Worm (Caenorhabditis elegans) whole organism, L4 larva: ENCODE data around the gene Y71H2AM.1.

ENCODE experiments used
- D1046.2 ChIP-seq: fragments of 200-800 bp; sonication (Bioruptor generic); IDR thresholded peaks from 2 replicates; pipeline ENCODE4 v1.3.6; 2022; ENCODE audit warnings: missing genetic modification characterization, missing compliant biosample characterization
- T20F7.1 ChIP-seq: fragments of 200-800 bp; sonication (Bioruptor generic); optimal IDR thresholded peaks from 2 replicates; lab custom pipeline; 2018; ENCODE audit warnings: mild to moderate bottlenecking, missing genetic modification characterization, missing compliant biosample characterization
- Y105C5A.15 ChIP-seq: fragments of 200-800 bp; sonication (Bioruptor generic); IDR thresholded peaks from 2 replicates; pipeline ENCODE4 v1.3.6; 2022; ENCODE audit warnings: missing genetic modification characterization, missing compliant biosample characterization
- Y48G9A.11 ChIP-seq: fragments of 200-800 bp; sonication (Bioruptor generic); IDR thresholded peaks from 2 replicates; pipeline ENCODE4 v1.3.6; 2022; ENCODE audit warnings: missing genetic modification reagents, missing genetic modification characterization, missing compliant biosample characterization
- ZK337.2 ChIP-seq: fragments of 200-800 bp; sonication (Bioruptor generic); IDR thresholded peaks from 2 replicates; pipeline ENCODE4 v1.3.6; 2022; ENCODE audit warnings: missing genetic modification reagents, missing genetic modification characterization, missing compliant biosample characterization
- ZK546.5 ChIP-seq, 2 experiments: sonication (generic microtip); optimal IDR thresholded peaks; 2 replicates each; lab custom pipeline; 2017; ENCODE audit warnings: missing biosample characterization in 2 of 2, missing genetic modification characterization in 2 of 2
- aha-1 ChIP-seq: fragments of 150-350 bp; peaks from one replicate; lab custom pipeline; 2014; ENCODE audit warnings: missing biosample characterization, missing genetic modification characterization
- aly-2 ChIP-seq: sonication (generic microtip); optimal IDR thresholded peaks from 2 replicates; lab custom pipeline; 2018; ENCODE audit warnings: missing biosample characterization, missing genetic modification characterization
- arid-1 ChIP-seq: fragments of 200-800 bp; sonication (Bioruptor generic); conservative IDR thresholded peaks from 2 replicates; pipeline ENCODE4 v1.3.6; 2022; ENCODE audit warnings: missing genetic modification reagents, missing genetic modification characterization, missing compliant biosample characterization
- ceh-32 ChIP-seq: sonication (generic microtip); optimal IDR thresholded peaks from 2 replicates; lab custom pipeline; 2016; ENCODE audit warnings: mild to moderate bottlenecking, missing genetic modification characterization, missing compliant biosample characterization; ENCODE audit not compliant: poor library complexity
- cey-2 ChIP-seq: sonication (generic microtip); optimal IDR thresholded peaks from 3 replicates; lab custom pipeline; 2017; ENCODE audit warnings: missing genetic modification characterization, mild to moderate bottlenecking, missing compliant biosample characterization, antibody characterized with exemption, borderline replicate concordance; ENCODE audit not compliant: insufficient read depth
- ctbp-1 ChIP-seq: fragments of 200-800 bp; sonication (Bioruptor generic); IDR thresholded peaks from 2 replicates; pipeline ENCODE4 v1.3.6; 2022; ENCODE audit warnings: missing genetic modification reagents, missing genetic modification characterization, missing compliant biosample characterization
- dmd-6 ChIP-seq: fragments of 200-800 bp; sonication (Bioruptor generic); IDR thresholded peaks from 2 replicates; pipeline ENCODE4 v1.3.6; 2022; ENCODE audit warnings: missing genetic modification reagents, missing genetic modification characterization, missing compliant biosample characterization
- dpl-1 ChIP-seq: fragments of 150-350 bp; optimal IDR thresholded peaks from 2 replicates; lab custom pipeline; 2014; ENCODE audit warnings: missing biosample characterization, missing genetic modification reagents, missing genetic modification characterization
- duxl-1 ChIP-seq: sonication (generic microtip); optimal IDR thresholded peaks from 2 replicates; lab custom pipeline; 2016; ENCODE audit warnings: mild to moderate bottlenecking, missing genetic modification characterization, moderate library complexity, missing compliant biosample characterization; ENCODE audit not compliant: poor library complexity
- egl-43 ChIP-seq: fragments of 200-800 bp; sonication (Bioruptor generic); IDR thresholded peaks from 2 replicates; pipeline ENCODE4 v1.3.6; 2022; ENCODE audit warnings: missing genetic modification reagents, missing genetic modification characterization, missing compliant biosample characterization
- fkh-10 ChIP-seq: fragments of 150-350 bp; optimal IDR thresholded peaks from 2 replicates; lab custom pipeline; 2014; ENCODE audit warnings: missing biosample characterization, missing genetic modification reagents, missing genetic modification characterization
- fos-1 ChIP-seq: fragments of 150-350 bp; optimal IDR thresholded peaks from 2 replicates; lab custom pipeline; 2014; ENCODE audit warnings: missing biosample characterization, missing genetic modification characterization
- hif-1 ChIP-seq, 2 experiments: sonication (generic microtip); optimal IDR thresholded peaks; 2 replicates each; lab custom pipeline; 2016 to 2017; ENCODE audit warnings: missing compliant biosample characterization in 2 of 2, missing genetic modification characterization in 2 of 2, missing genetic modification reagents in 2 of 2, missing genotype in 2 of 2, mild to moderate bottlenecking in 1 of 2
- jun-1 ChIP-seq: fragments of 150-350 bp; optimal IDR thresholded peaks from 2 replicates; lab custom pipeline; 2014; ENCODE audit warnings: missing biosample characterization, missing genetic modification reagents, missing genetic modification characterization
- lim-7 ChIP-seq: fragments of 200-800 bp; sonication (Bioruptor generic); IDR thresholded peaks from 2 replicates; pipeline ENCODE4 v1.3.6; 2022; ENCODE audit warnings: missing genetic modification characterization, missing compliant biosample characterization
- lin-1 ChIP-seq: fragments of 200-800 bp; sonication (Bioruptor generic); IDR thresholded peaks from 2 replicates; pipeline ENCODE4 v1.3.6; 2022; ENCODE audit warnings: missing genetic modification reagents, missing genetic modification characterization, missing compliant biosample characterization
- lin-29 ChIP-seq: fragments of 200-800 bp; sonication (Bioruptor generic); IDR thresholded peaks from 2 replicates; pipeline ENCODE4 v1.3.6; 2022; ENCODE audit warnings: missing genetic modification reagents, missing genetic modification characterization, missing compliant biosample characterization
- lin-39 ChIP-seq: fragments of 150-350 bp; optimal IDR thresholded peaks from 2 replicates; lab custom pipeline; 2014; ENCODE audit warnings: missing biosample characterization, missing genetic modification reagents, missing genetic modification characterization
- lir-3 ChIP-seq: sonication (generic microtip); optimal IDR thresholded peaks from 2 replicates; lab custom pipeline; 2016; ENCODE audit warnings: mild to moderate bottlenecking, missing genetic modification characterization, missing compliant biosample characterization
- mdl-1 ChIP-seq, 2 experiments: fragments of 150-350 bp in 1 of 2; sonication (generic microtip) in 1 of 2; optimal IDR thresholded peaks; 2 replicates each; lab custom pipeline; 2014 to 2017; ENCODE audit warnings: missing biosample characterization in 2 of 2, missing genetic modification characterization in 2 of 2
- mep-1 ChIP-seq: fragments of 150-350 bp; sonication (generic microtip); optimal IDR thresholded peaks from 3 replicates; lab custom pipeline; 2014; ENCODE audit warnings: missing biosample characterization, missing genetic modification characterization
- mxl-3 ChIP-seq: fragments of 200-800 bp; sonication (Bioruptor generic); optimal IDR thresholded peaks from 2 replicates; lab custom pipeline; 2018; ENCODE audit warnings: mild to moderate bottlenecking, missing genetic modification characterization, missing compliant biosample characterization
- nhr-10 ChIP-seq: fragments of 150-350 bp; optimal IDR thresholded peaks from 2 replicates; lab custom pipeline; 2014; ENCODE audit warnings: missing biosample characterization, missing genetic modification characterization
- nhr-11 ChIP-seq: fragments of 150-350 bp; optimal IDR thresholded peaks from 2 replicates; lab custom pipeline; 2014; ENCODE audit warnings: missing biosample characterization, missing genetic modification characterization
- nhr-111 ChIP-seq: fragments of 200-800 bp; sonication (Bioruptor generic); optimal IDR thresholded peaks from 2 replicates; lab custom pipeline; 2018; ENCODE audit warnings: mild to moderate bottlenecking, missing genetic modification characterization, missing compliant biosample characterization
- nhr-237 ChIP-seq: sonication (generic microtip); optimal IDR thresholded peaks from 2 replicates; lab custom pipeline; 2017; ENCODE audit warnings: missing biosample characterization, missing genetic modification characterization
- nhr-25 ChIP-seq: sonication (generic microtip); optimal IDR thresholded peaks from 2 replicates; lab custom pipeline; 2017; ENCODE audit warnings: missing genetic modification characterization, mild to moderate bottlenecking, missing compliant biosample characterization, antibody characterized with exemption, moderate library complexity, borderline replicate concordance; ENCODE audit not compliant: insufficient read depth
- nhr-28 ChIP-seq: fragments of 150-350 bp; optimal IDR thresholded peaks from 2 replicates; lab custom pipeline; 2014; ENCODE audit warnings: missing biosample characterization, missing genetic modification characterization
- nhr-41 ChIP-seq: fragments of 200-800 bp; sonication (Bioruptor generic); IDR thresholded peaks from 2 replicates; pipeline ENCODE4 v1.3.6; 2022; ENCODE audit warnings: missing genetic modification reagents, missing genetic modification characterization, missing compliant biosample characterization
- nhr-48 ChIP-seq: sonication (generic microtip); optimal IDR thresholded peaks from 2 replicates; lab custom pipeline; 2016; ENCODE audit warnings: mild to moderate bottlenecking, missing genetic modification characterization, missing compliant biosample characterization
- nhr-77 ChIP-seq: fragments of 150-350 bp; optimal IDR thresholded peaks from 2 replicates; lab custom pipeline; 2014; ENCODE audit warnings: missing biosample characterization, missing genetic modification characterization
- php-3 ChIP-seq: fragments of 200-800 bp; sonication (Bioruptor generic); IDR thresholded peaks from 2 replicates; pipeline ENCODE4 v1.3.6; 2022; ENCODE audit warnings: missing genetic modification reagents, missing genetic modification characterization, missing compliant biosample characterization
- rbr-2 ChIP-seq: sonication (generic microtip); optimal IDR thresholded peaks from 2 replicates; lab custom pipeline; 2016; ENCODE audit warnings: missing genotype, missing genetic modification characterization, missing compliant biosample characterization
- sdz-12 ChIP-seq: fragments of 200-800 bp; sonication (Bioruptor generic); optimal IDR thresholded peaks from 2 replicates; lab custom pipeline; 2018; ENCODE audit warnings: mild to moderate bottlenecking, missing genetic modification characterization, missing compliant biosample characterization
- set-16 ChIP-seq: fragments of 200-800 bp; sonication (Bioruptor generic); IDR thresholded peaks from 2 replicates; pipeline ENCODE4 v1.3.6; 2022; ENCODE audit warnings: missing genetic modification reagents, missing genetic modification characterization, missing compliant biosample characterization
- skn-1 ChIP-seq: fragments of 150-350 bp; optimal IDR thresholded peaks from 2 replicates; lab custom pipeline; 2014; ENCODE audit warnings: missing biosample characterization, missing genetic modification characterization
- snpc-4 ChIP-seq: fragments of 150-350 bp; optimal IDR thresholded peaks from 2 replicates; lab custom pipeline; 2014; ENCODE audit warnings: missing biosample characterization, missing genetic modification characterization
- tag-97 ChIP-seq: fragments of 200-800 bp; sonication (Bioruptor generic); IDR thresholded peaks from 2 replicates; pipeline ENCODE4 v1.3.6; 2022; ENCODE audit warnings: missing genetic modification characterization, missing compliant biosample characterization
- tra-1 ChIP-seq: fragments of 200-800 bp; sonication (Bioruptor generic); IDR thresholded peaks from 2 replicates; pipeline ENCODE4 v1.3.6; 2022; ENCODE audit warnings: missing genetic modification reagents, missing genetic modification characterization, missing compliant biosample characterization
- unc-130 ChIP-seq: sonication (generic microtip); optimal IDR thresholded peaks from 2 replicates; lab custom pipeline; 2016; ENCODE audit warnings: missing genetic modification reagents, missing genetic modification characterization, missing compliant biosample characterization
- unc-39 ChIP-seq: sonication (generic microtip); optimal IDR thresholded peaks from 2 replicates; lab custom pipeline; 2017; ENCODE audit warnings: missing biosample characterization, missing genetic modification characterization
- unc-62 ChIP-seq, 3 experiments: fragments of 150-350 bp in 1 of 3; sonication (generic microtip); optimal IDR thresholded peaks in 2 of 3; peaks in 1 of 3; 1 replicate in 1 of 3; 2 replicates in 2 of 3; lab custom pipeline; 2014 to 2017; ENCODE audit warnings: missing biosample characterization in 3 of 3, missing genetic modification characterization in 3 of 3, missing genetic modification reagents in 3 of 3, missing genotype in 1 of 3
- zfp-2 ChIP-seq: sonication (generic microtip); optimal IDR thresholded peaks from 2 replicates; lab custom pipeline; 2016; ENCODE audit warnings: mild to moderate bottlenecking, missing genetic modification characterization, missing compliant biosample characterization
- zip-2 ChIP-seq: fragments of 150-350 bp; optimal IDR thresholded peaks from 2 replicates; lab custom pipeline; 2014; ENCODE audit warnings: missing biosample characterization, missing genetic modification characterization
- ztf-11 ChIP-seq: fragments of 150-350 bp; optimal IDR thresholded peaks from 2 replicates; lab custom pipeline; 2014; ENCODE audit warnings: missing biosample characterization, missing genetic modification characterization

Y71H2AM.1 gene

ce11 chrIII:2785840-2786239, 41.0 kb upstream of the Y71H2AM.1 start, which contains the start of gene Y71H2AM.20 (continued):
- TF ChIP-seq aha-1 (tag; lab: Kevin White, UChicago) = peak; percentile 98
- TF ChIP-seq lim-7 (GFP tag; lab: Robert Waterston, UW) = no peak; the same call in 1 of the 2 replicates
- no peak for TF ChIP-seq skn-1 (tag; lab: Kevin White, UChicago)
- TF ChIP-seq nhr-48 (tag; lab: Kevin White, UChicago) = peak; percentile 52
- TF ChIP-seq nhr-25 = peak; percentile 94
- TF ChIP-seq Y105C5A.15 (GFP tag; lab: Robert Waterston, UW) = no peak
- TF ChIP-seq nhr-237 (tag; lab: Kevin White, UChicago) = peak; percentile 69
- TF ChIP-seq nhr-41 = no peak
- TF ChIP-seq zfp-2 (tag; lab: Kevin White, UChicago) = peak; percentile 81
- peak; percentile 29; the same call in 1 of the 2 replicates for TF ChIP-seq lin-1 (GFP tag; lab: Robert Waterston, UW)
- peak; percentile 57 for TF ChIP-seq php-3
- no peak for TF ChIP-seq aly-2 (tag; lab: Kevin White, UChicago)
- no peak for TF ChIP-seq sdz-12 (GFP tag; lab: Kevin White, UChicago)
- TF ChIP-seq dmd-6 (GFP tag; lab: Robert Waterston, UW) = peak; percentile 91
- peak; percentile 57; the same call in 1 of the 2 replicates for TF ChIP-seq lin-29
- peak; percentile 95 for TF ChIP-seq rbr-2 (tag; lab: Kevin White, UChicago)
- peak; percentile 98 for TF ChIP-seq nhr-77 (tag; lab: Kevin White, UChicago)
- TF ChIP-seq duxl-1 (tag; lab: Kevin White, UChicago) = peak; percentile 80
- TF ChIP-seq mep-1 (tag; lab: Kevin White, UChicago) = peak; percentile 99
- TF ChIP-seq cey-2 (tag; lab: Kevin White, UChicago) = no peak
- peak; percentile 84 for TF ChIP-seq ctbp-1 (GFP tag; lab: Robert Waterston, UW)
- TF ChIP-seq arid-1 (GFP tag; lab: Robert Waterston, UW) = peak; percentile 94
- TF ChIP-seq Y48G9A.11 (GFP tag; lab: Robert Waterston, UW) = peak; percentile 47; the same call in 1 of the 2 replicates
- peak; percentile 44; the same call in 1 of the 2 replicates for TF ChIP-seq tra-1 (GFP tag; lab: Robert Waterston, UW)
- peak; percentile 92 for TF ChIP-seq dpl-1 (GFP tag; lab: Kevin White, UChicago)
- peak; percentile 24 to 85 for TF ChIP-seq hif-1 (tag; optimal IDR thresholded peaks at IDR 0.05; lab: Kevin White, UChicago)
- peak; percentile 92 for TF ChIP-seq nhr-28
- peak; percentile 95 for TF ChIP-seq nhr-11 (tag; lab: Kevin White, UChicago)
- peak; percentile 91 for TF ChIP-seq unc-130
- TF ChIP-seq lin-39 = no peak
- TF ChIP-seq unc-62 (GFP tag; optimal IDR thresholded peaks at IDR 0.05 in 1 of 2; lab: Kevin White, UChicago) = peak in 1 of 2 experiments; percentile 97
- no peak for TF ChIP-seq unc-62 (tag; optimal IDR thresholded peaks at IDR 0.05; lab: Kevin White, UChicago)
- TF ChIP-seq unc-39 (tag; lab: Kevin White, UChicago) = no peak
- TF ChIP-seq egl-43 = no peak
- TF ChIP-seq zip-2 = peak; percentile 73
- TF ChIP-seq ZK337.2 (GFP tag; lab: Robert Waterston, UW) = no peak
- TF ChIP-seq nhr-111 (GFP tag; lab: Kevin White, UChicago) = no peak
- TF ChIP-seq ztf-11 (tag; lab: Kevin White, UChicago) = no peak
- no peak for TF ChIP-seq tag-97
- TF ChIP-seq snpc-4 = peak; percentile 44
- peak; percentile 69; the same call in 1 of the 2 replicates for TF ChIP-seq D1046.2
- TF ChIP-seq mxl-3 (GFP tag; lab: Kevin White, UChicago) = peak; percentile 69
- TF ChIP-seq jun-1 (tag; lab: Kevin White, UChicago) = peak; percentile 76
- no peak for TF ChIP-seq lir-3 (tag; lab: Kevin White, UChicago)
- TF ChIP-seq T20F7.1 (GFP tag; lab: Kevin White, UChicago) = peak; percentile 91
- TF ChIP-seq set-16 (GFP tag; lab: Robert Waterston, UW) = no peak
- TF ChIP-seq ceh-32 (tag; lab: Kevin White, UChicago) = no peak
- no peak for TF ChIP-seq fos-1 (tag; lab: Kevin White, UChicago)
- peak; percentile 97 for TF ChIP-seq fkh-10
- TF ChIP-seq ZK546.5 (tag; optimal IDR thresholded peaks at IDR 0.05; lab: Kevin White, UChicago) = peak in 1 of 2 experiments; percentile 70
- peak; percentile 77 for TF ChIP-seq nhr-10 (tag; lab: Kevin White, UChicago)
- peak in 1 of 2 experiments; percentile 79 for TF ChIP-seq mdl-1 (tag; optimal IDR thresholded peaks at IDR 0.05; lab: Kevin White, UChicago)
